Fruit fly (Drosophila melanogaster): ENCODE data around the gene CG33995.

CG33995 gene

dm6 chr2L:5000919-5001581, 42.0 kb upstream of the CG33995 start (continued):
- TF ChIP-seq CG7963 (GFP tag; IDR thresholded peaks at IDR 0.05; ENCODE audit: partially characterized antibody) (0 out of 3 replicates have a peak, but pooled peaks have one; percentile 31), CG11456 (GFP tag; IDR thresholded peaks at IDR 0.05) (peak; percentile 68; the same call in 2 of the 3 replicates), CG1603 (tag; optimal IDR thresholded peaks at IDR 0.05) (peak; percentile 84), run (tag; optimal IDR thresholded peaks at IDR 0.05) (no peak), CG6175 (GFP tag; IDR thresholded peaks at IDR 0.05) (no peak; the same call in 2 of the 3 replicates), rib (GFP tag; IDR thresholded peaks at IDR 0.05) (peak; percentile 84), az2 (GFP tag; optimal IDR thresholded peaks at IDR 0.05) (no peak), gce (GFP tag; IDR thresholded peaks at IDR 0.05) (peak; percentile 12; the same call in 1 of the 3 replicates), zfh2 (GFP tag; optimal IDR thresholded peaks at IDR 0.05) (no peak)

DNA sequence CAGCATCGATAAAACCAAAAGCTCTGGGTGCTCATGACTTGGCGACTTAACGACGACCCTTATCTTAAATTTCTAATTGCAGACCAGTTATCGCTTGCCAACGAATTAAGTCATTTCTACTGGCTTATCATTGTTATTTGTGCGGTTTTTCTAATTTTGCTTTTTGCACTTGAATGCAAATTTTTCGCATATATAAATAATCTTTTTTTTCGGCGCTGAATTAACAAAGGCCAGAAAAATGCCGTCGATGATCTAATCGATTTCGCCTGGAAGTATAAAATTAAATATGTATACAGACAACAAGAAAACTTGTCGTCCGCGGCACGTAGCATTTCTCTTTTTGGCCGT, 41.5 kb upstream of the CG33995 start:
- no peak for TF ChIP-seq CG6175 (GFP tag; IDR thresholded peaks at IDR 0.05)
- no peak for TF ChIP-seq nau (GFP tag; optimal IDR thresholded peaks at IDR 0.05)
- TF ChIP-seq Trl (optimal IDR thresholded peaks at IDR 0.05): peak in 1 of 2 experiments; percentile 3
- TF ChIP-seq Trl (GFP tag; optimal IDR thresholded peaks at IDR 0.05): no peak
- TF ChIP-seq CG18011 (GFP tag; optimal IDR thresholded peaks at IDR 0.05): no peak
- peak; percentile 21 for TF ChIP-seq exex (tag; optimal IDR thresholded peaks at IDR 0.05)
- no peak for TF ChIP-seq CG16815 (GFP tag; optimal IDR thresholded peaks at IDR 0.05)
- TF ChIP-seq CoRest (tag; optimal IDR thresholded peaks at IDR 0.05): no peak
- TF ChIP-seq trem (tag; optimal IDR thresholded peaks at IDR 0.05): no peak

dm6 chr2L:5002031-5002430, 41.0 kb upstream of the CG33995 start:
- no peak for TF ChIP-seq CG5245 (GFP tag; optimal IDR thresholded peaks at IDR 0.05)
- peak; percentile 40 for TF ChIP-seq Med (GFP tag)
- TF ChIP-seq HLH3B (GFP tag; IDR thresholded peaks at IDR 0.05): no peak
- no peak for TF ChIP-seq insv (GFP tag; optimal IDR thresholded peaks at IDR 0.05)
- TF ChIP-seq wdn (GFP tag; IDR thresholded peaks at IDR 0.05): 0 out of 2 replicates have a peak, but pooled peaks have one; percentile 17
- TF ChIP-seq CG6654 (GFP tag; optimal IDR thresholded peaks at IDR 0.05): peak; percentile 92
- TF ChIP-seq cad (GFP tag; optimal IDR thresholded peaks at IDR 0.05): peak; percentile 33
- TF ChIP-seq slbo (GFP tag; IDR thresholded peaks at IDR 0.05): 0 out of 2 replicates have a peak, but pooled peaks have one; percentile 5
- no peak for TF ChIP-seq CG43689 (GFP tag; IDR thresholded peaks at IDR 0.05)
- peak; percentile 41; the same call in 1 of the 2 replicates for TF ChIP-seq toy (GFP tag; IDR thresholded peaks at IDR 0.05)
- no peak for TF ChIP-seq CG11696 (GFP tag; IDR thresholded peaks at IDR 0.05)

- TF ChIP-seq cwo (GFP tag; optimal IDR thresholded peaks at IDR 0.05): no peak
- no peak for TF ChIP-seq slou (GFP tag; optimal IDR thresholded peaks at IDR 0.05)
- TF ChIP-seq Vsx1 (GFP tag; optimal IDR thresholded peaks at IDR 0.05): no peak
- TF ChIP-seq HLH4C (GFP tag; IDR thresholded peaks at IDR 0.05; ENCODE audit: partially characterized antibody): no peak
- no peak for TF ChIP-seq CG17912 (GFP tag; optimal IDR thresholded peaks at IDR 0.05)
- no peak for TF ChIP-seq yki (optimal IDR thresholded peaks at IDR 0.05)
- TF ChIP-seq CG32767 (GFP tag; IDR thresholded peaks at IDR 0.05): no peak
- no peak for TF ChIP-seq Bgb (GFP tag; IDR thresholded peaks at IDR 0.05; ENCODE audit: partially characterized antibody)
- peak; percentile 19 for TF ChIP-seq zfh2 (GFP tag; optimal IDR thresholded peaks at IDR 0.05)
- TF ChIP-seq luna (GFP tag; optimal IDR thresholded peaks at IDR 0.05): no peak
- no peak for TF ChIP-seq rib (GFP tag; IDR thresholded peaks at IDR 0.05)
- no peak for TF ChIP-seq sc (optimal IDR thresholded peaks at IDR 0.05)
- TF ChIP-seq sc (GFP tag; optimal IDR thresholded peaks at IDR 0.05): no peak
- TF ChIP-seq CG15479 (GFP tag; optimal IDR thresholded peaks at IDR 0.05): no peak
- TF ChIP-seq Meics (GFP tag; optimal IDR thresholded peaks at IDR 0.05): no peak
- no peak for TF ChIP-seq CG6175 (GFP tag; IDR thresholded peaks at IDR 0.05)
- peak; percentile 3 for TF ChIP-seq CG10209 (GFP tag; optimal IDR thresholded peaks at IDR 0.05)
- 0 out of 3 replicates have a peak, but pooled peaks have one; percentile 40 for TF ChIP-seq ci (GFP tag; IDR thresholded peaks at IDR 0.05)
- no peak for TF ChIP-seq CG10321 (GFP tag; IDR thresholded peaks at IDR 0.05)
- TF ChIP-seq Hsf (GFP tag; optimal IDR thresholded peaks at IDR 0.05): no peak
- TF ChIP-seq pb (GFP tag; optimal IDR thresholded peaks at IDR 0.05): no peak
These were observed 40.2 kb upstream of the CG33995 start for dm6 chr2L:5002711-5003402.

Data from whole organism, embryonic.